Worm (Caenorhabditis elegans): ENCODE data around the gene grl-1.

ce11 chrV:5538500-5538899 is 4.8 kb upstream of the grl-1 start, which contains the start of gene cft-1:
- TF ChIP-seq dmd-4 (tag; optimal IDR thresholded peaks at IDR 0.05) (no peak), lin-39 (tag; optimal IDR thresholded peaks at IDR 0.05) (no peak), nhr-25 (tag; optimal IDR thresholded peaks at IDR 0.05) (no peak), snpc-4 (tag; optimal IDR thresholded peaks at IDR 0.05) (no peak), elt-1 (tag; optimal IDR thresholded peaks at IDR 0.05) (no peak), unc-39 (tag; optimal IDR thresholded peaks at IDR 0.05) (no peak), nhr-129 (tag; optimal IDR thresholded peaks at IDR 0.05) (no peak), R02D3.7 (tag; optimal IDR thresholded peaks at IDR 0.05) (no peak), unc-55 (GFP tag; optimal IDR thresholded peaks at IDR 0.05) (no peak), ceh-82 (tag; optimal IDR thresholded peaks at IDR 0.05) (no peak)
